Fruit fly (Drosophila melanogaster) whole organism, wandering third instar larva: ENCODE data around the gene Myc.

Source experiments
- Abd-B ChIP-seq: fragments of >200 bp; optimal IDR thresholded peaks from 2 replicates; lab custom pipeline; 2017; ENCODE audit warnings: missing biosample characterization, missing genetic modification characterization
- CG32264 ChIP-seq: fragments of 200-800 bp; sonication (Bioruptor generic); optimal IDR thresholded peaks from 2 replicates; lab custom pipeline; 2016; ENCODE audit warnings: missing biosample characterization, missing genetic modification characterization
- CrebA ChIP-seq: fragments of 200-800 bp; sonication (Bioruptor generic); optimal IDR thresholded peaks from 2 replicates; lab custom pipeline; 2016; ENCODE audit warnings: missing biosample characterization, mild to moderate bottlenecking, missing genetic modification characterization, borderline replicate concordance
- Dfd ChIP-seq: fragments of >200 bp; optimal IDR thresholded peaks from 2 replicates; lab custom pipeline; 2017; ENCODE audit warnings: missing biosample characterization, missing genetic modification characterization
- Dif ChIP-seq: fragments of 200-275, 200-300 bp; sonication (Bioruptor generic); optimal IDR thresholded peaks from 2 replicates; lab custom pipeline; 2018; ENCODE audit warnings: missing biosample characterization, missing genetic modification characterization; ENCODE audit not compliant: partially characterized antibody
- GATAd ChIP-seq: sonication (Bioruptor generic); optimal IDR thresholded peaks from 2 replicates; lab custom pipeline; 2016; ENCODE audit warnings: missing biosample characterization, missing genetic modification characterization
- HLH106 ChIP-seq: fragments of 200-800 bp; optimal IDR thresholded peaks from 3 replicates; lab custom pipeline; 2019; ENCODE audit warnings: missing biosample characterization, mild to moderate bottlenecking, missing genetic modification characterization, moderate library complexity
- Hnf4 ChIP-seq: fragments of 200-800 bp; sonication (Bioruptor generic); optimal IDR thresholded peaks from 2 replicates; lab custom pipeline; 2016; ENCODE audit warnings: missing biosample characterization, mild to moderate bottlenecking, missing genetic modification characterization
- Hr78 ChIP-seq: fragments of >200 bp; optimal IDR thresholded peaks from 2 replicates; lab custom pipeline; 2017; ENCODE audit warnings: missing biosample characterization, missing genetic modification characterization
- Hr83 ChIP-seq: fragments of 200-300 bp; sonication (Bioruptor generic); optimal IDR thresholded peaks from 2 replicates; lab custom pipeline; 2016; ENCODE audit warnings: missing biosample characterization, mild to moderate bottlenecking, missing genetic modification characterization, moderate library complexity; ENCODE audit not compliant: poor library complexity, severe bottlenecking
- Jra ChIP-seq: sonication (Bioruptor generic); optimal IDR thresholded peaks from 2 replicates; lab custom pipeline; 2016; ENCODE audit warnings: missing biosample characterization, missing genetic modification characterization
- Mio ChIP-seq: sonication (Bioruptor generic); optimal IDR thresholded peaks from 2 replicates; lab custom pipeline; 2016; ENCODE audit warnings: missing biosample characterization, missing genetic modification characterization
- Myc ChIP-seq: fragments of >200 bp; optimal IDR thresholded peaks from 2 replicates; lab custom pipeline; 2017
- N ChIP-seq: fragments of >200 bp; optimal IDR thresholded peaks from 2 replicates; lab custom pipeline; 2018; ENCODE audit warnings: missing biosample characterization, missing external identifiers, missing genetic modification characterization
- OdsH ChIP-seq: fragments of 200-800 bp; sonication (Bioruptor generic); optimal IDR thresholded peaks from 2 replicates; lab custom pipeline; 2016; ENCODE audit warnings: missing biosample characterization, mild to moderate bottlenecking, missing genetic modification characterization
- Rel ChIP-seq, 2 experiments: fragments of 200-800 bp; sonication (Bioruptor generic) in 1 of 2; optimal IDR thresholded peaks; 2 replicates in 1 of 2; 3 replicates in 1 of 2; lab custom pipeline; 2016 to 2019; ENCODE audit warnings: mild to moderate bottlenecking in 2 of 2, missing biosample characterization in 2 of 2, missing genetic modification characterization in 2 of 2, moderate library complexity in 1 of 2
- Sp1 ChIP-seq: fragments of 200-800 bp; sonication (Bioruptor generic); optimal IDR thresholded peaks from 3 replicates; lab custom pipeline; 2019; ENCODE audit warnings: missing biosample characterization, mild to moderate bottlenecking, missing genetic modification characterization, moderate library complexity
- Vsx2 ChIP-seq: fragments of 200-300, 225-300 bp; sonication (Bioruptor generic); optimal IDR thresholded peaks from 2 replicates; lab custom pipeline; 2018; ENCODE audit warnings: missing biosample characterization, missing genetic modification characterization; ENCODE audit not compliant: partially characterized antibody
- br ChIP-seq: fragments of 200-800 bp; sonication (Bioruptor generic); optimal IDR thresholded peaks from 2 replicates; lab custom pipeline; 2016; ENCODE audit warnings: missing biosample characterization, missing genetic modification characterization
- brk ChIP-seq: fragments of 200-800 bp; sonication (Bioruptor generic); optimal IDR thresholded peaks from 2 replicates; lab custom pipeline; 2016; ENCODE audit warnings: missing biosample characterization, mild to moderate bottlenecking, missing genetic modification characterization
- dl ChIP-seq, 2 experiments: fragments of 175-275, 200-275 bp in 1 of 2; fragments of 200-275 bp in 1 of 2; sonication (Bioruptor generic); optimal IDR thresholded peaks; lab custom pipeline; 2018; ENCODE audit warnings: mild to moderate bottlenecking in 2 of 2, missing biosample characterization in 2 of 2, missing genetic modification characterization in 2 of 2, moderate library complexity in 2 of 2; ENCODE audit not compliant: partially characterized antibody in 2 of 2, insufficient read depth in 1 of 2
- dmrt93B ChIP-seq: fragments of 200-800 bp; sonication (Bioruptor generic); optimal IDR thresholded peaks from 2 replicates; lab custom pipeline; 2018; ENCODE audit warnings: missing biosample characterization, mild to moderate bottlenecking, missing genetic modification characterization
- dsf ChIP-seq: sonication (Bioruptor generic); optimal IDR thresholded peaks from 2 replicates; lab custom pipeline; 2016; ENCODE audit warnings: missing biosample characterization, missing genetic modification characterization, borderline replicate concordance
- ey ChIP-seq: fragments of 200-800 bp; sonication (Bioruptor generic); optimal IDR thresholded peaks from 2 replicates; lab custom pipeline; 2016; ENCODE audit warnings: missing biosample characterization, missing genetic modification characterization
- foxo ChIP-seq, 2 experiments: fragments of 200-800 bp; sonication (Bioruptor generic); optimal IDR thresholded peaks; 2 replicates in 1 of 2; 3 replicates in 1 of 2; lab custom pipeline; 2016 to 2017; ENCODE audit warnings: missing biosample characterization in 2 of 2, missing genetic modification characterization in 2 of 2
- fru ChIP-seq: fragments of 200-800 bp; sonication (Bioruptor generic); optimal IDR thresholded peaks from 3 replicates; lab custom pipeline; 2016; ENCODE audit warnings: missing biosample characterization, mild to moderate bottlenecking, missing genetic modification characterization
- h ChIP-seq: fragments of 200-800 bp; sonication (Bioruptor generic); optimal IDR thresholded peaks from 3 replicates; lab custom pipeline; 2016; ENCODE audit warnings: missing biosample characterization, mild to moderate bottlenecking, missing genetic modification characterization
- jim ChIP-seq: fragments of 175-275, 200-325 bp; sonication (Bioruptor generic); optimal IDR thresholded peaks from 2 replicates; lab custom pipeline; 2016; ENCODE audit warnings: missing biosample characterization, mild to moderate bottlenecking, missing genetic modification characterization
- pan ChIP-seq: fragments of >200 bp; optimal IDR thresholded peaks from 2 replicates; lab custom pipeline; 2017
- psq ChIP-seq: fragments of 200-800 bp; sonication (Bioruptor generic); optimal IDR thresholded peaks from 3 replicates; lab custom pipeline; 2017; ENCODE audit warnings: missing biosample characterization, mild to moderate bottlenecking, missing genetic modification characterization, moderate library complexity
- rgr ChIP-seq: fragments of 200-800 bp; sonication (Bioruptor generic); optimal IDR thresholded peaks from 3 replicates; lab custom pipeline; 2016; ENCODE audit warnings: missing biosample characterization, mild to moderate bottlenecking, missing genetic modification characterization
- sage ChIP-seq: fragments of 200-800 bp; sonication (Bioruptor generic); optimal IDR thresholded peaks from 2 replicates; lab custom pipeline; 2016; ENCODE audit warnings: missing biosample characterization, mild to moderate bottlenecking, missing genetic modification characterization
- sv ChIP-seq: fragments of 200-800 bp; sonication (Bioruptor generic); optimal IDR thresholded peaks from 3 replicates; lab custom pipeline; 2016; ENCODE audit warnings: missing biosample characterization, missing genetic modification characterization
- tai ChIP-seq: sonication (Bioruptor generic); optimal IDR thresholded peaks from 2 replicates; lab custom pipeline; 2016; ENCODE audit warnings: missing biosample characterization, missing genetic modification characterization
- usp ChIP-seq: fragments of >200 bp; optimal IDR thresholded peaks from 2 replicates; lab custom pipeline; 2017; ENCODE audit warnings: missing biosample characterization, missing genetic modification characterization
- woc ChIP-seq: sonication (Bioruptor generic); optimal IDR thresholded peaks from 2 replicates; lab custom pipeline; 2016; ENCODE audit warnings: missing biosample characterization, mild to moderate bottlenecking, missing genetic modification characterization

Gene Myc

dm6 chrX:3369324-3370033 is 3.5 kb upstream of the Myc start:
- no peak for TF ChIP-seq foxo (GFP tag; optimal IDR thresholded peaks at IDR 0.05; lab: Kevin White, UChicago)
- TF ChIP-seq psq (GFP tag; lab: Kevin White, UChicago) = peak; percentile 64

- TF ChIP-seq foxo (GFP tag; optimal IDR thresholded peaks at IDR 0.05; lab: Kevin White, UChicago) = no peak
- no peak for TF ChIP-seq Mio (GFP tag; lab: Kevin White, UChicago)
- TF ChIP-seq Abd-B = no peak
- no peak for TF ChIP-seq OdsH (GFP tag; lab: Kevin White, UChicago)
- TF ChIP-seq Dif (GFP tag; lab: Kevin White, UChicago) = no peak
- no peak for TF ChIP-seq CrebA (GFP tag; lab: Kevin White, UChicago)
- TF ChIP-seq Hnf4 (GFP tag; lab: Kevin White, UChicago) = no peak
- TF ChIP-seq dsf = no peak
- no peak for TF ChIP-seq Dfd (GFP tag; lab: Kevin White, UChicago)
- TF ChIP-seq Hr78 (GFP tag; lab: Kevin White, UChicago) = no peak
- TF ChIP-seq ey (GFP tag; lab: Kevin White, UChicago) = no peak
- TF ChIP-seq fru (GFP tag; lab: Kevin White, UChicago) = no peak
- TF ChIP-seq dmrt93B = no peak
- no peak for TF ChIP-seq woc (GFP tag; lab: Kevin White, UChicago)
- no peak for TF ChIP-seq sv (GFP tag; lab: Kevin White, UChicago)
Measured at dm6 chrX:3370455-3370854, 2.5 kb upstream of the Myc start.

dm6 chrX:3371267-3371824 is 1.6 kb upstream of the Myc start:
- peak; percentile 78 for TF ChIP-seq Hnf4 (GFP tag; lab: Kevin White, UChicago)
- peak; percentile 85 for TF ChIP-seq h (GFP tag; lab: Kevin White, UChicago)
- no peak for TF ChIP-seq N (GFP tag; lab: Kevin White, UChicago)
- TF ChIP-seq OdsH (GFP tag; lab: Kevin White, UChicago) = peak; percentile 76
- peak; percentile 64 for TF ChIP-seq HLH106 (tag; lab: Kevin White, UChicago)
- no peak for TF ChIP-seq tai (GFP tag; lab: Kevin White, UChicago)
- peak; percentile 13 for TF ChIP-seq Rel (GFP tag; optimal IDR thresholded peaks at IDR 0.05; lab: Kevin White, UChicago)
- TF ChIP-seq Rel (tag; optimal IDR thresholded peaks at IDR 0.05; lab: Kevin White, UChicago) = peak; percentile 9
- TF ChIP-seq brk = peak; percentile 27
- no peak for TF ChIP-seq jim (GFP tag; lab: Kevin White, UChicago)
- TF ChIP-seq rgr (GFP tag; lab: Kevin White, UChicago) = peak; percentile 84
- peak; percentile 83 for TF ChIP-seq ey (GFP tag; lab: Kevin White, UChicago)
- TF ChIP-seq psq (GFP tag; lab: Kevin White, UChicago) = peak; percentile 76
- no peak for TF ChIP-seq Dfd (GFP tag; lab: Kevin White, UChicago)
- TF ChIP-seq dl (GFP tag; optimal IDR thresholded peaks at IDR 0.05; lab: Kevin White, UChicago; ENCODE audit: insufficient read depth in 1 of 2, partially characterized antibody in 2 of 2) = no peak
- peak; percentile 19 for TF ChIP-seq CG32264
- TF ChIP-seq Mio (GFP tag; lab: Kevin White, UChicago) = peak; percentile 4
- no peak for TF ChIP-seq Vsx2 (GFP tag; lab: Kevin White, UChicago)
- TF ChIP-seq Myc (lab: Kevin White, UChicago) = no peak
- no peak for TF ChIP-seq pan (lab: Kevin White, UChicago)
- TF ChIP-seq br = peak; percentile 83
- TF ChIP-seq woc (GFP tag; lab: Kevin White, UChicago) = peak; percentile 76
- TF ChIP-seq fru (GFP tag; lab: Kevin White, UChicago) = peak; percentile 89
- no peak for TF ChIP-seq sv (GFP tag; lab: Kevin White, UChicago)
- TF ChIP-seq foxo (GFP tag; optimal IDR thresholded peaks at IDR 0.05; lab: Kevin White, UChicago) = peak in 1 of 2 experiments; percentile 83
- peak; percentile 47 for TF ChIP-seq dmrt93B
- no peak for TF ChIP-seq usp (GFP tag; lab: Kevin White, UChicago)
- no peak for TF ChIP-seq GATAd (GFP tag; lab: Kevin White, UChicago)
- TF ChIP-seq Hr83 (GFP tag; lab: Kevin White, UChicago) = no peak
- TF ChIP-seq Jra (GFP tag; lab: Kevin White, UChicago) = peak; percentile 17
- peak; percentile 59 for TF ChIP-seq Sp1
- peak; percentile 42 for TF ChIP-seq sage
